Fruit fly (Drosophila melanogaster) whole organism, embryonic: ENCODE results near the gene Hr4.

Experiments
- Atf-2 ChIP-seq: fragments of 200-800 bp; sonication (Bioruptor generic); optimal IDR thresholded peaks from 2 replicates; lab custom pipeline; 2016; ENCODE audit warnings: missing biosample characterization, missing genetic modification characterization
- CG11247 ChIP-seq: fragments of 200-800 bp; sonication (Bioruptor generic); IDR thresholded peaks from 2 replicates; pipeline ENCODE4 v1.3.6; 2022; ENCODE audit warnings: missing biosample characterization, missing genetic modification characterization
- CG12104 ChIP-seq: fragments of 200-800 bp; sonication (Bioruptor generic); optimal IDR thresholded peaks from 3 replicates; lab custom pipeline; 2016; ENCODE audit warnings: missing biosample characterization, missing genetic modification characterization
- CG12769 ChIP-seq: fragments of 200-800 bp; sonication (Bioruptor generic); optimal IDR thresholded peaks from 2 replicates; lab custom pipeline; 2019; ENCODE audit warnings: missing biosample characterization, mild to moderate bottlenecking, missing genetic modification characterization, moderate library complexity
- CG13775 ChIP-seq: fragments of 200-800 bp; sonication (Bioruptor generic); optimal IDR thresholded peaks from 3 replicates; lab custom pipeline; 2017; ENCODE audit warnings: missing biosample characterization, mild to moderate bottlenecking, missing genetic modification characterization
- CG14050 ChIP-seq: fragments of 200-800 bp; sonication (Bioruptor generic); IDR thresholded peaks from 3 replicates; pipeline ENCODE4 v1.3.6; 2022; ENCODE audit warnings: missing biosample characterization, missing genetic modification characterization
- CG14860 ChIP-seq: fragments of 200-800 bp; sonication (Bioruptor generic); IDR thresholded peaks from 3 replicates; pipeline ENCODE4 v1.3.6; 2022; ENCODE audit warnings: missing biosample characterization, missing genetic modification characterization; ENCODE audit not compliant: partially characterized antibody
- CG15514 ChIP-seq: fragments of 200-800 bp; sonication (Bioruptor generic); optimal IDR thresholded peaks from 3 replicates; lab custom pipeline; 2017; ENCODE audit warnings: missing biosample characterization, missing genetic modification characterization, mild to moderate bottlenecking, moderate library complexity, missing genetic modification reagents
- CG1647 ChIP-seq: fragments of 200-800 bp; sonication (Bioruptor generic); optimal IDR thresholded peaks from 3 replicates; lab custom pipeline; 2016; ENCODE audit warnings: missing biosample characterization, missing genetic modification characterization
- CG17612 ChIP-seq: fragments of 200-800 bp; sonication (Bioruptor generic); IDR thresholded peaks from 2 replicates; pipeline ENCODE4 v1.3.6; 2022; ENCODE audit warnings: missing biosample characterization, missing genetic modification characterization
- CG17802 ChIP-seq: fragments of 200-800 bp; sonication (Bioruptor generic); optimal IDR thresholded peaks from 2 replicates; lab custom pipeline; 2018; ENCODE audit warnings: missing biosample characterization, mild to moderate bottlenecking, missing genetic modification characterization, moderate library complexity
- CG18619 ChIP-seq: fragments of 200-800 bp; sonication (Bioruptor generic); optimal IDR thresholded peaks from 3 replicates; lab custom pipeline; 2017; ENCODE audit warnings: missing biosample characterization, mild to moderate bottlenecking, missing genetic modification characterization
- CG18764 ChIP-seq: fragments of 200-800 bp; sonication (Bioruptor generic); optimal IDR thresholded peaks from 3 replicates; lab custom pipeline; 2016; ENCODE audit warnings: missing biosample characterization, missing genetic modification characterization
- CG2129 ChIP-seq: fragments of 200-800 bp; sonication (Bioruptor generic); IDR thresholded peaks from 2 replicates; pipeline ENCODE4 v1.3.6; 2022; ENCODE audit warnings: missing biosample characterization, missing genetic modification characterization; ENCODE audit not compliant: partially characterized antibody
- CG31365 ChIP-seq: fragments of 200-800 bp; sonication (Bioruptor generic); optimal IDR thresholded peaks from 2 replicates; lab custom pipeline; 2018; ENCODE audit warnings: missing biosample characterization, mild to moderate bottlenecking, missing genetic modification characterization
- CG3163 ChIP-seq: fragments of 200-800 bp; sonication (Bioruptor generic); optimal IDR thresholded peaks from 3 replicates; lab custom pipeline; 2016; ENCODE audit warnings: missing biosample characterization, missing genetic modification characterization
- CG34224 ChIP-seq: fragments of 200-800 bp; sonication (Bioruptor generic); IDR thresholded peaks from 3 replicates; pipeline ENCODE4 v1.3.6; 2022; ENCODE audit warnings: missing biosample characterization, missing genetic modification characterization; ENCODE audit not compliant: partially characterized antibody
- CG34422 ChIP-seq: fragments of 200-800 bp; sonication (Bioruptor generic); IDR thresholded peaks from 3 replicates; pipeline ENCODE4 v1.3.6; 2022; ENCODE audit warnings: missing biosample characterization, missing genetic modification characterization
- CG3726 ChIP-seq: fragments of 200-800 bp; sonication (Bioruptor generic); IDR thresholded peaks from 3 replicates; pipeline ENCODE4, ENCODE4 v1.3.6; 2022; ENCODE audit warnings: missing biosample characterization, missing genetic modification characterization
- CG4328 ChIP-seq: fragments of 200-800 bp; sonication (Bioruptor generic); optimal IDR thresholded peaks from 3 replicates; lab custom pipeline; 2017; ENCODE audit warnings: missing biosample characterization, missing genetic modification reagents, missing genetic modification characterization
- CG4617 ChIP-seq: fragments of 200-800 bp; sonication (Bioruptor generic); optimal IDR thresholded peaks from 3 replicates; lab custom pipeline; 2016; ENCODE audit warnings: missing biosample characterization, missing genetic modification characterization, borderline replicate concordance
- CG5180 ChIP-seq: fragments of 200-800 bp; sonication (Bioruptor generic); optimal IDR thresholded peaks from 3 replicates; lab custom pipeline; 2017; ENCODE audit warnings: missing biosample characterization, missing genetic modification characterization, mild to moderate bottlenecking, moderate library complexity, missing genetic modification reagents
- CG6813 ChIP-seq: fragments of 200-800 bp; sonication (Bioruptor generic); optimal IDR thresholded peaks from 2 replicates; lab custom pipeline; 2017; ENCODE audit warnings: missing biosample characterization, missing genetic modification characterization, mild to moderate bottlenecking, moderate library complexity, missing genetic modification reagents
- CG7271 ChIP-seq: fragments of 200-800 bp; sonication (Bioruptor generic); optimal IDR thresholded peaks from 2 replicates; lab custom pipeline; 2018; ENCODE audit warnings: missing biosample characterization, mild to moderate bottlenecking, missing genetic modification characterization, moderate library complexity
- CG8089 ChIP-seq: fragments of 200-800 bp; sonication (Bioruptor generic); optimal IDR thresholded peaks from 3 replicates; lab custom pipeline; 2016; ENCODE audit warnings: missing biosample characterization, missing genetic modification characterization
- Deaf1 ChIP-seq: fragments of 200-800 bp; optimal IDR thresholded peaks from 3 replicates; lab custom pipeline; 2019; ENCODE audit warnings: missing biosample characterization, mild to moderate bottlenecking, missing genetic modification characterization, moderate library complexity
- Doc3 ChIP-seq: fragments of 200-800 bp; sonication (Bioruptor generic); IDR thresholded peaks from 3 replicates; pipeline ENCODE4 v1.3.6; 2022; ENCODE audit warnings: missing biosample characterization, missing genetic modification characterization; ENCODE audit not compliant: partially characterized antibody
- GATAe ChIP-seq: fragments of 200-800 bp; sonication (Bioruptor generic); conservative IDR thresholded peaks from 2 replicates; pipeline ENCODE4 v1.3.6; 2022; ENCODE audit warnings: missing biosample characterization, missing genetic modification characterization
- MESR4 ChIP-seq: fragments of 200-800 bp; sonication (Bioruptor generic); optimal IDR thresholded peaks from 2 replicates; lab custom pipeline; 2018; ENCODE audit warnings: missing biosample characterization, mild to moderate bottlenecking, missing genetic modification characterization, moderate library complexity
- Med ChIP-seq: fragments of 200-800 bp; sonication (Bioruptor generic); peaks from one replicate; lab custom pipeline; 2016; ENCODE audit warnings: missing biosample characterization, missing genetic modification characterization, mild to moderate bottlenecking, inconsistent platforms, moderate library complexity
- Tbp ChIP-seq: fragments of >200 bp; optimal IDR thresholded peaks from 2 replicates; lab custom pipeline; 2018; ENCODE audit warnings: missing biosample characterization, missing genetic modification characterization
- ash1 ChIP-seq: fragments of 200-800 bp; sonication (Bioruptor generic); optimal IDR thresholded peaks from 2 replicates; lab custom pipeline; 2018; ENCODE audit warnings: missing biosample characterization, mild to moderate bottlenecking, missing genetic modification characterization
- bbx ChIP-seq: fragments of 200-800 bp; sonication (Bioruptor generic); IDR thresholded peaks from 2 replicates; pipeline ENCODE4 v1.3.6; 2022; ENCODE audit warnings: missing biosample characterization, missing genetic modification characterization; ENCODE audit not compliant: partially characterized antibody
- chif ChIP-seq, 2 experiments: fragments of 200-800 bp; sonication (Bioruptor generic); optimal IDR thresholded peaks; 3 replicates each; lab custom pipeline; 2016; ENCODE audit warnings: missing biosample characterization in 2 of 2, missing genetic modification characterization in 2 of 2
- chinmo ChIP-seq: fragments of 200-800 bp; sonication (Bioruptor generic); IDR thresholded peaks from 4 replicates; pipeline ENCODE4 v1.3.6; 2022; ENCODE audit warnings: missing biosample characterization, missing genetic modification characterization; ENCODE audit not compliant: partially characterized antibody
- crol ChIP-seq: fragments of 200-800 bp; sonication (Bioruptor generic); IDR thresholded peaks from 2 replicates; pipeline ENCODE4 v1.3.6; 2022; ENCODE audit warnings: missing biosample characterization, missing genetic modification characterization
- dpn ChIP-seq, 2 experiments: fragments of 200-800 bp; sonication (Bioruptor generic); optimal IDR thresholded peaks; 3 replicates each; lab custom pipeline; 2016; ENCODE audit warnings: missing biosample characterization in 2 of 2, missing genetic modification characterization in 2 of 2
- fd102C ChIP-seq: fragments of 200-800 bp; sonication (Bioruptor generic); optimal IDR thresholded peaks from 2 replicates; lab custom pipeline; 2018; ENCODE audit warnings: missing biosample characterization, mild to moderate bottlenecking, missing genetic modification characterization, moderate library complexity
- gsb-n ChIP-seq: fragments of 200-800 bp; sonication (Bioruptor generic); optimal IDR thresholded peaks from 3 replicates; lab custom pipeline; 2018; ENCODE audit warnings: missing biosample characterization, mild to moderate bottlenecking, missing genetic modification characterization
- lmd ChIP-seq: fragments of 200-800 bp; sonication (Bioruptor generic); IDR thresholded peaks from 2 replicates; pipeline ENCODE4 v1.3.6; 2022; ENCODE audit warnings: missing biosample characterization, missing genetic modification characterization
- maf-S ChIP-seq: fragments of 200-800 bp; sonication (Bioruptor generic); optimal IDR thresholded peaks from 2 replicates; lab custom pipeline; 2016; ENCODE audit warnings: missing biosample characterization, missing genetic modification characterization
- p53 ChIP-seq: fragments of 200-800 bp; sonication (Bioruptor generic); optimal IDR thresholded peaks from 2 replicates; lab custom pipeline; 2016; ENCODE audit warnings: missing biosample characterization, missing genetic modification characterization
- peb ChIP-seq: fragments of 200-800 bp; sonication (Bioruptor generic); IDR thresholded peaks from 2 replicates; pipeline ENCODE4 v1.3.6; 2022; ENCODE audit warnings: missing biosample characterization, missing genetic modification characterization
- sc ChIP-seq, 3 experiments: fragments of >200 bp in 2 of 3; fragments of 200-800 bp in 1 of 3; sonication (Bioruptor generic) in 1 of 3; optimal IDR thresholded peaks; 2 replicates in 2 of 3; 3 replicates in 1 of 3; lab custom pipeline; 2017; ENCODE audit warnings: mild to moderate bottlenecking in 1 of 3, missing biosample characterization in 1 of 3, missing genetic modification characterization in 1 of 3, missing genetic modification reagents in 1 of 3
- stc ChIP-seq: fragments of 200-800 bp; sonication (Bioruptor generic); IDR thresholded peaks from 2 replicates; pipeline ENCODE4 v1.3.6; 2022; ENCODE audit warnings: missing biosample characterization, missing genetic modification characterization
- vvl ChIP-seq: fragments of 200-800 bp; sonication (Bioruptor generic); IDR thresholded peaks from 2 replicates; pipeline ENCODE4 v1.3.6; 2022; ENCODE audit warnings: missing biosample characterization, missing genetic modification characterization
- wor ChIP-seq: fragments of 200-800 bp; sonication (Bioruptor generic); IDR thresholded peaks from 2 replicates; pipeline ENCODE4 v1.3.6; 2022; ENCODE audit warnings: missing biosample characterization, missing genetic modification characterization
- yki ChIP-seq: fragments of >200 bp; optimal IDR thresholded peaks from 3 replicates; lab custom pipeline; 2018

Gene Hr4

dm6 chrX:1984175-1984973 is 42.6 kb downstream of the Hr4 start (continued):
- TF ChIP-seq CG1647 (GFP tag; lab: Kevin White, UChicago) (no peak), CG34224 (GFP tag; lab: Robert Waterston, UW) (no peak), Atf-2 (peak; percentile 46), peb (GFP tag; lab: Robert Waterston, UW) (peak; percentile 76), CG14050 (GFP tag; lab: Robert Waterston, UW) (peak; percentile 56), CG4328 (GFP tag; lab: Kevin White, UChicago) (peak; percentile 38), p53 (GFP tag; lab: Kevin White, UChicago) (no peak), stc (GFP tag; lab: Robert Waterston, UW) (peak; percentile 85), yki (lab: Kevin White, UChicago) (no peak), CG12769 (tag; lab: Kevin White, UChicago) (peak; percentile 90), lmd (GFP tag; lab: Robert Waterston, UW) (peak; percentile 87), crol (GFP tag; lab: Robert Waterston, UW) (peak; percentile 95), CG6813 (GFP tag; lab: Kevin White, UChicago) (peak; percentile 37), CG18619 (GFP tag; lab: Kevin White, UChicago) (peak; percentile 75), vvl (GFP tag; lab: Robert Waterston, UW) (peak; percentile 78), CG17612 (GFP tag; lab: Robert Waterston, UW) (no peak; the same call in 1 of the 2 replicates), Doc3 (GFP tag; lab: Robert Waterston, UW) (no peak), maf-S (GFP tag; lab: Kevin White, UChicago) (peak; percentile 39), CG3726 (0 out of 3 replicates have a peak, but pooled peaks have one; percentile 65), CG14860 (GFP tag; lab: Robert Waterston, UW) (no peak), CG11247 (GFP tag; lab: Robert Waterston, UW) (peak; percentile 59), wor (peak; percentile 84), CG12104 (GFP tag; lab: Kevin White, UChicago) (peak; percentile 26), CG3163 (GFP tag; lab: Kevin White, UChicago) (peak; percentile 48), Tbp (GFP tag; lab: Kevin White, UChicago) (no peak), fd102C (no peak), CG18764 (GFP tag; lab: Kevin White, UChicago) (peak; percentile 54), CG34422 (peak; percentile 73; the same call in 1 of the 3 replicates), CG13775 (GFP tag; lab: Kevin White, UChicago) (peak; percentile 43), CG15514 (peak; percentile 4), CG31365 (peak; percentile 41), CG17802 (tag; lab: Kevin White, UChicago) (peak; percentile 49), MESR4 (GFP tag; lab: Kevin White, UChicago) (no peak), chinmo (GFP tag; lab: Robert Waterston, UW) (0 out of 4 replicates have a peak, but pooled peaks have one; percentile 36), gsb-n (tag; lab: Kevin White, UChicago) (peak; percentile 61), CG5180 (peak; percentile 52), CG4617 (GFP tag; lab: Kevin White, UChicago) (peak; percentile 1), chif (GFP tag; optimal IDR thresholded peaks at IDR 0.05; lab: Kevin White, UChicago) (peak; percentile 50 to 76), dpn (GFP tag; optimal IDR thresholded peaks at IDR 0.05; lab: Kevin White, UChicago) (peak; percentile 51 to 63), CG2129 (GFP tag; lab: Robert Waterston, UW) (no peak), ash1 (GFP tag; lab: Kevin White, UChicago) (no peak), GATAe (GFP tag; lab: Robert Waterston, UW) (no peak), CG7271 (tag; lab: Kevin White, UChicago) (no peak), sc (optimal IDR thresholded peaks at IDR 0.05; lab: Kevin White, UChicago) (no peak), sc (GFP tag; optimal IDR thresholded peaks at IDR 0.05; lab: Kevin White, UChicago) (peak; percentile 70), bbx (GFP tag; lab: Robert Waterston, UW) (no peak), CG8089 (GFP tag; lab: Kevin White, UChicago) (peak; percentile 41), Deaf1 (peak; percentile 40), Med (GFP tag; lab: Kevin White, UChicago) (peak; percentile 93)
